Fruit fly (Drosophila melanogaster) whole organism, embryonic: ENCODE results near the gene unc-4.
A peak's percentile ranks its signal among the peaks of the same experiment; 100 is the strongest.

Experiments used
- Ada2b ChIP-seq: fragments of 200-800 bp; sonication (Bioruptor generic); IDR thresholded peaks from 2 replicates; pipeline ENCODE4 v1.3.6; 2022; ENCODE audit warnings: missing biosample characterization, missing genetic modification characterization
- CG10267 ChIP-seq: fragments of 200-800 bp; sonication (Bioruptor generic); optimal IDR thresholded peaks from 2 replicates; lab custom pipeline; 2018; ENCODE audit warnings: missing biosample characterization, mild to moderate bottlenecking, missing genetic modification characterization, moderate library complexity
- CG10274 ChIP-seq: fragments of 200-800 bp; sonication (Bioruptor generic); optimal IDR thresholded peaks from 3 replicates; lab custom pipeline; 2017; ENCODE audit warnings: missing biosample characterization, mild to moderate bottlenecking, missing genetic modification characterization
- CG11398 ChIP-seq: fragments of 200-800 bp; sonication (Bioruptor generic); optimal IDR thresholded peaks from 2 replicates; lab custom pipeline; 2016; ENCODE audit warnings: missing biosample characterization, missing genetic modification characterization
- CG11560 ChIP-seq: fragments of 200-800 bp; sonication (Bioruptor generic); IDR thresholded peaks from 3 replicates; pipeline ENCODE4 v1.3.6; 2022; ENCODE audit warnings: missing biosample characterization, missing genetic modification characterization
- CG12104 ChIP-seq: fragments of 200-800 bp; sonication (Bioruptor generic); optimal IDR thresholded peaks from 3 replicates; lab custom pipeline; 2016; ENCODE audit warnings: missing biosample characterization, missing genetic modification characterization
- CG14014 ChIP-seq: fragments of 200-800 bp; sonication (Bioruptor generic); IDR thresholded peaks from 2 replicates; pipeline ENCODE4 v1.3.6; 2022; ENCODE audit warnings: missing biosample characterization, missing genetic modification characterization
- CG14441 ChIP-seq: fragments of 200-800 bp; sonication (Bioruptor generic); IDR thresholded peaks from 2 replicates; pipeline ENCODE4 v1.3.6; 2022; ENCODE audit warnings: missing biosample characterization, missing genetic modification characterization
- CG17359 ChIP-seq: fragments of 200-800 bp; sonication (Bioruptor generic); optimal IDR thresholded peaks from 3 replicates; lab custom pipeline; 2018; ENCODE audit warnings: missing biosample characterization, mild to moderate bottlenecking, missing genetic modification characterization, moderate library complexity
- CG17361 ChIP-seq: fragments of 200-800 bp; sonication (Bioruptor generic); IDR thresholded peaks from 3 replicates; pipeline ENCODE4 v1.3.6; 2022; ENCODE audit warnings: missing biosample characterization, missing genetic modification characterization
- CG17802 ChIP-seq: fragments of 200-800 bp; sonication (Bioruptor generic); optimal IDR thresholded peaks from 2 replicates; lab custom pipeline; 2018; ENCODE audit warnings: missing biosample characterization, mild to moderate bottlenecking, missing genetic modification characterization, moderate library complexity
- CG18599 ChIP-seq: fragments of 200-800 bp; sonication (Bioruptor generic); optimal IDR thresholded peaks from 3 replicates; lab custom pipeline; 2017; ENCODE audit warnings: missing biosample characterization, missing genetic modification characterization, mild to moderate bottlenecking, moderate library complexity, missing genetic modification reagents
- CG18764 ChIP-seq: fragments of 200-800 bp; sonication (Bioruptor generic); optimal IDR thresholded peaks from 3 replicates; lab custom pipeline; 2016; ENCODE audit warnings: missing biosample characterization, missing genetic modification characterization
- CG4360 ChIP-seq: fragments of 200-800 bp; sonication (Bioruptor generic); IDR thresholded peaks from 2 replicates; pipeline ENCODE4 v1.3.6; 2022; ENCODE audit warnings: missing biosample characterization, missing genetic modification characterization
- CG4730 ChIP-seq: fragments of 200-800 bp; sonication (Bioruptor generic); IDR thresholded peaks from 2 replicates; pipeline ENCODE4 v1.3.6; 2022; ENCODE audit warnings: missing biosample characterization, missing genetic modification characterization
- CG4854 ChIP-seq: fragments of 200-800 bp; sonication (Bioruptor generic); optimal IDR thresholded peaks from 2 replicates; lab custom pipeline; 2016; ENCODE audit warnings: missing biosample characterization, missing genetic modification characterization, inconsistent platforms
- CG6272 ChIP-seq: fragments of 200-800 bp; sonication (Bioruptor generic); IDR thresholded peaks from 2 replicates; pipeline ENCODE4 v1.3.6; 2022; ENCODE audit warnings: missing biosample characterization, missing genetic modification characterization
- CG6765 ChIP-seq: fragments of 200-800 bp; sonication (Bioruptor generic); optimal IDR thresholded peaks from 3 replicates; lab custom pipeline; 2017; ENCODE audit warnings: missing biosample characterization, mild to moderate bottlenecking, missing genetic modification characterization
- CG6813 ChIP-seq: fragments of 200-800 bp; sonication (Bioruptor generic); optimal IDR thresholded peaks from 2 replicates; lab custom pipeline; 2017; ENCODE audit warnings: missing biosample characterization, missing genetic modification characterization, mild to moderate bottlenecking, moderate library complexity, missing genetic modification reagents
- CG9797 ChIP-seq: fragments of 200-800 bp; sonication (Bioruptor generic); optimal IDR thresholded peaks from 3 replicates; lab custom pipeline; 2018; ENCODE audit warnings: missing biosample characterization, mild to moderate bottlenecking, missing genetic modification characterization
- Dll ChIP-seq: fragments of 200-800 bp; sonication (Bioruptor generic); IDR thresholded peaks from 4 replicates; pipeline ENCODE4 v1.3.6; 2022; ENCODE audit warnings: missing biosample characterization, missing genetic modification characterization; ENCODE audit not compliant: partially characterized antibody
- E2f2 ChIP-seq: fragments of 200-800 bp; sonication (Bioruptor generic); IDR thresholded peaks from 2 replicates; pipeline ENCODE4 v1.3.6; 2022; ENCODE audit warnings: missing biosample characterization, missing genetic modification characterization
- HmgD ChIP-seq: fragments of 200-800 bp; sonication (Bioruptor generic); optimal IDR thresholded peaks from 3 replicates; lab custom pipeline; 2016; ENCODE audit warnings: missing biosample characterization, missing genetic modification characterization
- Hr39 ChIP-seq: fragments of >200 bp; optimal IDR thresholded peaks from 2 replicates; lab custom pipeline; 2017
- Lhr ChIP-seq: fragments of 200-800 bp; sonication (Bioruptor generic); optimal IDR thresholded peaks from 3 replicates; lab custom pipeline; 2017; ENCODE audit warnings: mild to moderate bottlenecking, missing biosample characterization, missing genetic modification reagents, missing genetic modification characterization
- NK7.1 ChIP-seq: fragments of 200-800 bp; sonication (Bioruptor generic); optimal IDR thresholded peaks from 3 replicates; lab custom pipeline; 2016; ENCODE audit warnings: missing biosample characterization, missing genetic modification characterization
- Pdp1 ChIP-seq, 2 experiments: fragments of 200-800 bp; sonication (Bioruptor generic); optimal IDR thresholded peaks; 3 replicates each; lab custom pipeline; 2016; ENCODE audit warnings: missing biosample characterization in 2 of 2, missing genetic modification characterization in 2 of 2, mild to moderate bottlenecking in 1 of 2, moderate library complexity in 1 of 2
- Usf ChIP-seq: fragments of 200-800 bp; sonication (Bioruptor generic); optimal IDR thresholded peaks from 2 replicates; lab custom pipeline; 2017; ENCODE audit warnings: missing genotype, missing biosample characterization, missing genetic modification characterization
- ash1 ChIP-seq: fragments of 200-800 bp; sonication (Bioruptor generic); optimal IDR thresholded peaks from 2 replicates; lab custom pipeline; 2018; ENCODE audit warnings: missing biosample characterization, mild to moderate bottlenecking, missing genetic modification characterization
- br ChIP-seq: fragments of >200 bp; optimal IDR thresholded peaks from 2 replicates; lab custom pipeline; 2017
- caup ChIP-seq: fragments of 200-800 bp; sonication (Bioruptor generic); optimal IDR thresholded peaks from 3 replicates; lab custom pipeline; 2017; ENCODE audit warnings: missing biosample characterization, mild to moderate bottlenecking, missing genetic modification characterization, moderate library complexity; ENCODE audit not compliant: severe bottlenecking
- chinmo ChIP-seq: fragments of 200-800 bp; sonication (Bioruptor generic); IDR thresholded peaks from 4 replicates; pipeline ENCODE4 v1.3.6; 2022; ENCODE audit warnings: missing biosample characterization, missing genetic modification characterization; ENCODE audit not compliant: partially characterized antibody
- eyg ChIP-seq: fragments of 200-800 bp; sonication (Bioruptor generic); optimal IDR thresholded peaks from 3 replicates; lab custom pipeline; 2016; ENCODE audit warnings: missing biosample characterization, missing genetic modification characterization
- fd102C ChIP-seq: fragments of 200-800 bp; sonication (Bioruptor generic); optimal IDR thresholded peaks from 2 replicates; lab custom pipeline; 2018; ENCODE audit warnings: missing biosample characterization, mild to moderate bottlenecking, missing genetic modification characterization, moderate library complexity
- fd64A ChIP-seq: fragments of 200-800 bp; sonication (Bioruptor generic); optimal IDR thresholded peaks from 3 replicates; lab custom pipeline; 2018; ENCODE audit warnings: missing biosample characterization, mild to moderate bottlenecking, missing genetic modification characterization
- gsb ChIP-seq: fragments of 200-800 bp; sonication (Bioruptor generic); IDR thresholded peaks from 2 replicates; pipeline ENCODE4 v1.3.6; 2022; ENCODE audit warnings: missing biosample characterization, missing genetic modification characterization
- h ChIP-seq: fragments of >200 bp; optimal IDR thresholded peaks from 2 replicates; lab custom pipeline; 2017
- her ChIP-seq: fragments of 200-800 bp; sonication (Bioruptor generic); optimal IDR thresholded peaks from 2 replicates; lab custom pipeline; 2016; ENCODE audit warnings: missing biosample characterization, missing genetic modification characterization
- inv ChIP-seq: fragments of 200-800 bp; sonication (Bioruptor generic); IDR thresholded peaks from 2 replicates; pipeline ENCODE4 v1.3.6; 2022; ENCODE audit warnings: missing biosample characterization, missing genetic modification characterization; ENCODE audit not compliant: partially characterized antibody
- lilli ChIP-seq: fragments of 200-800 bp; sonication (Bioruptor generic); optimal IDR thresholded peaks from 3 replicates; lab custom pipeline; 2016; ENCODE audit warnings: missing biosample characterization, missing genetic modification characterization
- mam ChIP-seq: fragments of 200-800 bp; sonication (Bioruptor generic); optimal IDR thresholded peaks from 3 replicates; lab custom pipeline; 2016; ENCODE audit warnings: missing biosample characterization, missing genetic modification characterization
- nau ChIP-seq: fragments of 200-800 bp; sonication (Bioruptor generic); optimal IDR thresholded peaks from 3 replicates; lab custom pipeline; 2017; ENCODE audit warnings: missing biosample characterization, mild to moderate bottlenecking, missing genetic modification characterization, missing genetic modification reagents
- pum ChIP-seq: fragments of 200-800 bp; sonication (Bioruptor generic); optimal IDR thresholded peaks from 2 replicates; lab custom pipeline; 2016; ENCODE audit warnings: missing biosample characterization, missing genetic modification characterization
- run ChIP-seq: fragments of 200-800 bp; sonication (Bioruptor generic); optimal IDR thresholded peaks from 3 replicates; lab custom pipeline; 2018; ENCODE audit warnings: missing biosample characterization, mild to moderate bottlenecking, missing genetic modification characterization
- sens ChIP-seq: fragments of 200-800 bp; sonication (Bioruptor generic); peaks from one replicate; lab custom pipeline; 2016; ENCODE audit warnings: missing biosample characterization, missing genetic modification characterization
- sima ChIP-seq: fragments of 200-800 bp; sonication (Bioruptor generic); optimal IDR thresholded peaks from 2 replicates; lab custom pipeline; 2016; ENCODE audit warnings: missing biosample characterization, missing genetic modification characterization
- trem ChIP-seq: fragments of 200-800 bp; optimal IDR thresholded peaks from 3 replicates; lab custom pipeline; 2019; ENCODE audit warnings: missing biosample characterization, mild to moderate bottlenecking, missing genetic modification characterization, moderate library complexity
- tx ChIP-seq: fragments of 200-800 bp; sonication (Bioruptor generic); optimal IDR thresholded peaks from 2 replicates; lab custom pipeline; 2016; ENCODE audit warnings: missing biosample characterization, missing genetic modification characterization
- wor ChIP-seq: fragments of 200-800 bp; sonication (Bioruptor generic); IDR thresholded peaks from 2 replicates; pipeline ENCODE4 v1.3.6; 2022; ENCODE audit warnings: missing biosample characterization, missing genetic modification characterization
- zfh2 ChIP-seq: fragments of 200-800 bp; sonication (Bioruptor generic); optimal IDR thresholded peaks from 2 replicates; lab custom pipeline; 2016; ENCODE audit warnings: missing biosample characterization, missing genetic modification characterization

unc-4 gene

DNA sequence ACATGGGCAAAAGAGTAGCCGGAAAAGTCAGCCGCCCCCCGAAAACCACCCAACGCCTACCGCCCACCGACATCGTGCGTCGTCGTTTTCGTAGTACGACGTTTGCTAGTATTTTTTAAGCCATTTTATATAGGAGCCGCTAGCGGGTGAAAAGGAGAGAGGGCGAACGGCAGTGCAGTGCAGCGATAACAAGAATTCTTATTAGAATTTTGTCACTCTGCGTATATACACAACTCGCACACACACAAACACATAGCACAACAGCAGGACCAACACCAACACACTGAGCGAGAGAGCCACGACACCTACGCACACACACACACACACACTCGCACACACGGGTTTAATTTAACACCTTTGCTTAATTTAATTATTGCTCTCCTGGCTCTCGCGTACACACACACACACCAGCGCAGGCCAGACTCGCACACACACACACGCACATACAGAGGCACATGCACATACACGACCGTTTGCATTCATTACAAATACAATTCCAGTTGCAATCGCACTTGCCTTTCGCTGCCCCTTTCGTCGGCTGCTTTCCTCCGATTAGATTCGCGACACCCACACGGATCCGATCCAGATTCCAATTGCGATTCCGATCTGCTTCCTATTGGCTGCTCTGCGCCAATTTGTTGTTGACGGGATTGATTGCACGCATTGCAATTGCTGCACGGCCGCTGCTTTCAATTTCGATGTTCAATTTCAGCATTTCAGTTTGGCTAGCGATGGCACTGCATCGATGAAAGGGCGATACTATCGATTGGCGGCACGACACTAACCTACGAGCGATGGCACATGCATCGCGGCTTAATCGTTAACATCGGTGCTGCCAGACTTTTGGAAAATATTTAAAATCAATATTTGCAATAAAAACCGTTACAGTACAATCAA is 58.7 kb downstream of the unc-4 start, which contains the start of gene Socs16D (continued):
- TF ChIP-seq Pdp1 (GFP tag; optimal IDR thresholded peaks at IDR 0.05; lab: Kevin White, UChicago) (peak; percentile 17 to 61), lilli (GFP tag; lab: Kevin White, UChicago) (peak; percentile 68), CG10267 (tag; lab: Kevin White, UChicago) (peak; percentile 71), CG4360 (GFP tag; lab: Robert Waterston, UW) (no peak), CG6765 (GFP tag; lab: Kevin White, UChicago) (no peak), CG10274 (GFP tag; lab: Kevin White, UChicago) (no peak), Hr39 (lab: Kevin White, UChicago) (no peak), gsb (no peak), eyg (GFP tag; lab: Kevin White, UChicago) (peak; percentile 28), Lhr (GFP tag; lab: Kevin White, UChicago) (peak; percentile 89), CG18599 (GFP tag; lab: Kevin White, UChicago) (peak; percentile 30), HmgD (peak; percentile 42), CG6813 (GFP tag; lab: Kevin White, UChicago) (no peak), br (lab: Kevin White, UChicago) (no peak), CG14014 (GFP tag; lab: Robert Waterston, UW) (no peak; the same call in 1 of the 2 replicates), CG9797 (peak; percentile 43), run (tag; lab: Kevin White, UChicago) (peak; percentile 13), CG11560 (tag; lab: Robert Waterston, UW) (peak; percentile 38; the same call in 1 of the 3 replicates), ash1 (GFP tag; lab: Kevin White, UChicago) (no peak), CG17361 (GFP tag; lab: Robert Waterston, UW) (no peak), CG11398 (GFP tag; lab: Kevin White, UChicago) (peak; percentile 8), CG17359 (no peak), CG12104 (GFP tag; lab: Kevin White, UChicago) (no peak), Usf (GFP tag; lab: Kevin White, UChicago) (no peak), chinmo (peak; percentile 98), pum (GFP tag; lab: Kevin White, UChicago) (peak; percentile 50), sima (GFP tag; lab: Kevin White, UChicago) (no peak), NK7.1 (GFP tag; lab: Kevin White, UChicago) (no peak), trem (tag; lab: Kevin White, UChicago) (peak; percentile 78), fd102C (GFP tag; lab: Kevin White, UChicago) (no peak), zfh2 (GFP tag; lab: Kevin White, UChicago) (peak; percentile 51), Dll (peak; percentile 93), CG18764 (GFP tag; lab: Kevin White, UChicago) (no peak), inv (GFP tag; lab: Robert Waterston, UW) (peak; percentile 98), CG14441 (no peak), caup (GFP tag; lab: Kevin White, UChicago) (peak; percentile 12), fd64A (GFP tag; lab: Kevin White, UChicago) (peak; percentile 18), tx (GFP tag; lab: Kevin White, UChicago) (no peak), her (GFP tag; lab: Kevin White, UChicago) (peak; percentile 43), Ada2b (no peak), wor (GFP tag; lab: Robert Waterston, UW) (no peak), CG6272 (GFP tag; lab: Robert Waterston, UW) (peak; percentile 74), CG4730 (GFP tag; lab: Robert Waterston, UW) (no peak), E2f2 (peak; percentile 70), CG17802 (peak; percentile 29), h (lab: Kevin White, UChicago) (no peak), CG4854 (GFP tag; lab: Kevin White, UChicago) (no peak), mam (GFP tag; lab: Kevin White, UChicago) (peak; percentile 68), nau (no peak), sens (GFP tag; lab: Kevin White, UChicago) (peak; percentile 70)
